Worm (Caenorhabditis elegans) whole organism, L1 larva: ENCODE measurements around the gene T07D3.2.
A peak's percentile ranks its signal among the peaks of the same experiment; 100 is the strongest.

Experiments used
- C16A3.4 ChIP-seq: fragments of 150-350 bp; optimal IDR thresholded peaks from 2 replicates; lab custom pipeline; 2014; ENCODE audit warnings: missing biosample characterization, missing genetic modification characterization
- aly-2 ChIP-seq: fragments of 150-350 bp; optimal IDR thresholded peaks from 2 replicates; lab custom pipeline; 2014; ENCODE audit warnings: missing biosample characterization, missing genetic modification characterization
- ceh-88 ChIP-seq: fragments of 200-800 bp; sonication (Bioruptor generic); IDR thresholded peaks from 2 replicates; pipeline ENCODE4 v1.3.6; 2022; ENCODE audit warnings: missing genetic modification characterization, missing compliant biosample characterization
- ceh-90 ChIP-seq: sonication (generic microtip); optimal IDR thresholded peaks from 2 replicates; lab custom pipeline; 2016; ENCODE audit warnings: missing genetic modification characterization, missing compliant biosample characterization
- dsc-1 ChIP-seq: sonication (generic microtip); optimal IDR thresholded peaks from 2 replicates; lab custom pipeline; 2016; ENCODE audit warnings: mild to moderate bottlenecking, missing genetic modification characterization, missing compliant biosample characterization
- efl-1 ChIP-seq, 4 experiments: fragments of 150-350 bp; optimal IDR thresholded peaks in 3 of 4; peaks in 1 of 4; 1 replicate in 1 of 4; 2 replicates in 3 of 4; lab custom pipeline; 2014; ENCODE audit warnings: missing biosample characterization in 2 of 4, missing genetic modification characterization in 2 of 4, missing genetic modification reagents in 2 of 4
- egl-13 ChIP-seq: sonication (generic microtip); optimal IDR thresholded peaks from 2 replicates; lab custom pipeline; 2016; ENCODE audit warnings: missing genotype, missing genetic modification reagents, missing genetic modification characterization, missing compliant biosample characterization
- egl-27 ChIP-seq, 2 experiments: fragments of 150-350 bp in 1 of 2; sonication (generic microtip); optimal IDR thresholded peaks; 3 replicates each; lab custom pipeline; 2017 to 2018; ENCODE audit warnings: missing biosample characterization in 2 of 2, missing genetic modification characterization in 2 of 2, missing genetic modification reagents in 2 of 2
- elt-2 ChIP-seq: sonication (generic microtip); optimal IDR thresholded peaks from 2 replicates; lab custom pipeline; 2016; ENCODE audit warnings: missing genetic modification characterization, mild to moderate bottlenecking, inconsistent platforms, missing compliant biosample characterization, missing genetic modification reagents
- ets-5 ChIP-seq: fragments of 200-800 bp; sonication (Bioruptor generic); IDR thresholded peaks from 2 replicates; pipeline ENCODE4 v1.3.6; 2022; ENCODE audit warnings: missing genetic modification characterization, missing compliant biosample characterization
- fkh-4 ChIP-seq: sonication (generic microtip); optimal IDR thresholded peaks from 2 replicates; lab custom pipeline; 2016; ENCODE audit warnings: missing compliant biosample characterization, missing genetic modification characterization, borderline replicate concordance
- isw-1 ChIP-seq: fragments of 200-800 bp; sonication (Bioruptor generic); IDR thresholded peaks from 2 replicates; pipeline ENCODE4 v1.3.6; 2022; ENCODE audit warnings: missing genetic modification characterization, missing compliant biosample characterization
- jun-1 ChIP-seq: fragments of 150-350 bp; optimal IDR thresholded peaks from 2 replicates; lab custom pipeline; 2014; ENCODE audit warnings: missing biosample characterization, missing genetic modification reagents, missing genetic modification characterization
- lin-14 ChIP-seq: fragments of 200-800 bp; sonication (Bioruptor generic); optimal IDR thresholded peaks from 2 replicates; lab custom pipeline; 2018; ENCODE audit warnings: mild to moderate bottlenecking, missing genetic modification characterization, moderate library complexity, missing compliant biosample characterization
- lin-35 ChIP-seq, 2 experiments: fragments of 150-350 bp; optimal IDR thresholded peaks; 2 replicates each; lab custom pipeline; 2014; ENCODE audit warnings: missing biosample characterization in 2 of 2, missing genetic modification characterization in 2 of 2, missing genetic modification reagents in 2 of 2
- lin-39 ChIP-seq: fragments of 150-350 bp; optimal IDR thresholded peaks from 2 replicates; lab custom pipeline; 2014; ENCODE audit warnings: missing biosample characterization, missing genetic modification reagents, missing genetic modification characterization
- lir-3 ChIP-seq: sonication (generic microtip); optimal IDR thresholded peaks from 2 replicates; lab custom pipeline; 2016; ENCODE audit warnings: mild to moderate bottlenecking, missing genetic modification characterization, moderate library complexity, missing compliant biosample characterization; ENCODE audit not compliant: poor library complexity
- mab-9 ChIP-seq: fragments of 200-800 bp; sonication (Bioruptor generic); IDR thresholded peaks from 2 replicates; pipeline ENCODE4 v1.3.6; 2022; ENCODE audit warnings: missing genetic modification reagents, missing genetic modification characterization, missing compliant biosample characterization
- nhr-11 ChIP-seq: fragments of 150-350 bp; optimal IDR thresholded peaks from 2 replicates; lab custom pipeline; 2014; ENCODE audit warnings: missing biosample characterization, missing genetic modification characterization
- nhr-20 ChIP-seq: sonication (generic microtip); optimal IDR thresholded peaks from 2 replicates; lab custom pipeline; 2016; ENCODE audit warnings: mild to moderate bottlenecking, missing genetic modification characterization, missing compliant biosample characterization
- nhr-90 ChIP-seq: sonication (generic microtip); optimal IDR thresholded peaks from 2 replicates; lab custom pipeline; 2016; ENCODE audit warnings: mild to moderate bottlenecking, missing genetic modification characterization, missing compliant biosample characterization; ENCODE audit not compliant: poor library complexity
- pax-3 ChIP-seq: fragments of 200-800 bp; sonication (Bioruptor generic); optimal IDR thresholded peaks from 2 replicates; lab custom pipeline; 2018; ENCODE audit warnings: mild to moderate bottlenecking, missing genetic modification characterization, moderate library complexity, missing compliant biosample characterization
- pqm-1 ChIP-seq: sonication (generic microtip); optimal IDR thresholded peaks from 3 replicates; lab custom pipeline; 2017; ENCODE audit warnings: missing biosample characterization, missing genetic modification characterization
- rnt-1 ChIP-seq: sonication (generic microtip); optimal IDR thresholded peaks from 2 replicates; lab custom pipeline; 2016; ENCODE audit warnings: mild to moderate bottlenecking, missing genetic modification characterization, moderate library complexity, missing compliant biosample characterization
- sptf-1 ChIP-seq: fragments of 150-350 bp; optimal IDR thresholded peaks from 2 replicates; lab custom pipeline; 2014; ENCODE audit warnings: missing biosample characterization, missing genetic modification characterization
- tbx-2 ChIP-seq: sonication (generic microtip); optimal IDR thresholded peaks from 2 replicates; lab custom pipeline; 2016; ENCODE audit warnings: missing genetic modification characterization, missing compliant biosample characterization
- tlp-1 ChIP-seq: fragments of 150-350 bp; optimal IDR thresholded peaks from 2 replicates; lab custom pipeline; 2014; ENCODE audit warnings: missing biosample characterization, missing genetic modification characterization
- unc-30 ChIP-seq: sonication (generic microtip); optimal IDR thresholded peaks from 2 replicates; lab custom pipeline; 2017; ENCODE audit warnings: missing biosample characterization, missing genetic modification characterization
- ztf-11 ChIP-seq, 2 experiments: sonication (generic microtip); optimal IDR thresholded peaks; 2 replicates each; lab custom pipeline; 2016 to 2017; ENCODE audit warnings: missing genetic modification characterization in 2 of 2, missing biosample characterization in 1 of 2, missing compliant biosample characterization in 1 of 2

The T07D3.2 gene

DNA sequence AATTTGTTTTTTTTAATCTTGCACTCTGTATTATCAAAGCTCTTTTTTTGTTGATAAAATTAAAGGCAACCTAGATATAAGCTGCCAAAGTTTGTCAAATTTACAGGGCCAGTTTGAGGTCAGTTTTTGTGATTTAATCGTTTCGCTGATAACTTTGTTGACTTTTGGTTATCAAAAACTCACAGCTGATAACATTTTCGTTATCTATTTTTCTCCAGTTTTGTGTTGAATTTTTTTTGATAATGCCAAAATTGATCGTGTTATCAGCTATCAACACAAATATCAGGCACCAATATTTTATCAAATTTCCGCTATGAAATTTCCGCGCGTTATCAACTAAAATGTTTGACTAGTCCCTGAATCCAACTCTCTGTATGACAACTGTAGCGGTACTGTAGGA, 13.5 kb downstream of the T07D3.2 start:
- TF ChIP-seq lin-39 (tag; lab: Kevin White, UChicago) = no peak
- no peak for TF ChIP-seq efl-1 (optimal IDR thresholded peaks at IDR 0.05; lab: Kevin White, UChicago)
- TF ChIP-seq efl-1 (GFP tag; optimal IDR thresholded peaks at IDR 0.05 in 1 of 2; lab: Kevin White, UChicago) = peak in 1 of 2 experiments; percentile 83
- TF ChIP-seq lin-35 (GFP tag; optimal IDR thresholded peaks at IDR 0.05; lab: Kevin White, UChicago) = peak in 1 of 2 experiments; percentile 48
- TF ChIP-seq ceh-88 (GFP tag; lab: Robert Waterston, UW) = no peak
- TF ChIP-seq elt-2 = peak; percentile 100
- peak; percentile 100 for TF ChIP-seq pqm-1 (tag; lab: Kevin White, UChicago)
- peak; percentile 91 for TF ChIP-seq tlp-1 (tag; lab: Kevin White, UChicago)
- peak; percentile 27 for TF ChIP-seq lin-14 (GFP tag; lab: Kevin White, UChicago)
- peak; percentile 73 for TF ChIP-seq pax-3 (tag; lab: Kevin White, UChicago)
- TF ChIP-seq nhr-11 (tag; lab: Kevin White, UChicago) = no peak
- TF ChIP-seq isw-1 (GFP tag; lab: Robert Waterston, UW) = no peak
- peak; percentile 31 for TF ChIP-seq nhr-90 (tag; lab: Kevin White, UChicago)
- TF ChIP-seq jun-1 (tag; lab: Kevin White, UChicago) = peak; percentile 93
- peak; percentile 42 for TF ChIP-seq nhr-20

DNA sequence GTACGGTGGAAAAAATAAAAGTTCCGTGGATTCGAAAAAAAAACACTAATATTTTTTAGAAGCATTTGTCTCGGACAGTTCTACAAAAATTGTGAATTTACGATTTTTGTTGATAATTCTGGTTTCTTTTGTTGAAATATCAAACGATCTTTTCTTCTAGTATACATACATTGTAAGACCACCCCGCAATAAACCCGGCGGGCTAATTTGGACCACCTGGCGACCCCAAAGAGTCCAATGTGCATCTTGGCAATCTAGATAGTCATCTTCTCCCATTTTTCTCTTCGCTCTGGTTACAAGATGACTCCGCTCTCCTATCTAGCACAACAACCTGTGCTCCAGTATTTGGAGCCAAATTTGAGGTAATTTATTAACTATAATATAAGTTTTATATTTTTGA, 14.0 kb downstream of the T07D3.2 start, which contains the start of gene fbxc-29:
fbxc-29 (plus strand) TSS at position 301 of the 400 bp plus-strand sequence.
- no peak for TF ChIP-seq aly-2 (tag; lab: Kevin White, UChicago)
- TF ChIP-seq dsc-1 (tag; lab: Kevin White, UChicago) = peak; percentile 17

DNA sequence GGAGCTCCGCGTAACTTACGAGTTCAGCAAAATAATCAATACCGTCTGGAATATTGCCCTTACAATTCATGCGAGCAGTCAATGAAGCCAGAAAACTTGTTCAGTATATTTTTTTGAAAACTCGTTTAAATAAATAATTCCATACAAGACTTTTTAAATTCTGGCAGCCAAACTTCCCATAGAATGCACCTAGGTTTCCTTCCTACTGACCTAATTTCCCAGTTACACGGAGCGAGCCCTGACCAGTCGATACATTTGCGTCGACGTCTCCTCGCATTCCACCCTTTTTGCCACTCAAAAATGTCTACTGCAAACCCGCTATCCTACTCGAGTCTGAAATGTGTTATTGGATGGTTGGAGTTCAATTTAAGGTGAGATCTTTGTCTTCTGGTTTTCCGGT, 15.6 kb downstream of the T07D3.2 start, which contains the start of gene fbxc-30:
fbxc-30 (plus strand) TSS at position 301 of the 400 bp plus-strand sequence.
- TF ChIP-seq ceh-90 (tag; lab: Kevin White, UChicago) (no peak), elt-2 (no peak), lir-3 (tag; lab: Kevin White, UChicago) (no peak)

DNA sequence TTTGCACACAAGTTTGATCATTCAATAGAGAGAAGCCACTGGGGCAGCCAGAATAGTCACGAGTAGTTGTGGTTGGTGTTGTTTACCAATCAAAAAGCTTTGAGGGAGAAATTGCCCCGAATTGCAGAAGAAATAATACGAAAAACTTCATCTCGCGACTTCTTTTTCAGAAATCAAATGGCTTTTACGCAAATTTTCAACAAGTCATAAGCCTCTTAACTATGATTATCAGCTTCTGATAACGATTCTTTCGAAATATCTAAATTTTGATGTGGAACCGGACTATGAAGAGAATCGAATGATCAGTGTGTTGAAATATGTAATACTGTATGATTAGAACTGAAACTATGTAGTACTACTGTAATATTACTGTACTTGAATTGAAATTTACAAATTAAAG, 18.6 kb downstream of the T07D3.2 start:
- no peak for TF ChIP-seq efl-1 (optimal IDR thresholded peaks at IDR 0.05; lab: Kevin White, UChicago)
- TF ChIP-seq efl-1 (GFP tag; optimal IDR thresholded peaks at IDR 0.05 in 1 of 2; lab: Kevin White, UChicago) = peak in 1 of 2 experiments; percentile 52
- TF ChIP-seq sptf-1 (tag; lab: Kevin White, UChicago) = no peak
- TF ChIP-seq elt-2 = peak; percentile 64

DNA sequence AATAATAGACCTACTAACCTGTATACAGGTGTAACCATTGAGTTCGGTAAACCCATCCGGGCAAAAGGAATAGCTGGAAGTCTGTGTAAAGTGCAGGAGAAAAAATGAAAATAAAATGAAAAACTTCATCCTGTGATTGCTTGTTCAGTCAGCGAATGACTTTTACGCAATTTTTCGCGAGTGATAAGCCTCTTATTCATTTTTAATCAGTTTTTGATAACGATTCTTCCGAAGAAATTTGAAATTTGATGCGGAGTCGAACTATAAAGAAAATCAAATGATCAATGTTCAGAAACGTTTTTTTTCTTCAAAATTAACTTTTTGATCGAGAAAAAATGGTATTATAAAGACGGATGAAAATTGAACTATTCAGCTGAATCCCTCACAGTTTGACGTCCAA, 21.0 kb downstream of the T07D3.2 start:
- TF ChIP-seq ceh-90 (tag; lab: Kevin White, UChicago) (no peak), elt-2 (peak; percentile 94), egl-13 (tag; lab: Kevin White, UChicago) (no peak), unc-30 (tag; lab: Kevin White, UChicago) (no peak), aly-2 (tag; lab: Kevin White, UChicago) (no peak), tbx-2 (tag; lab: Kevin White, UChicago) (no peak), pqm-1 (tag; lab: Kevin White, UChicago) (no peak), jun-1 (tag; lab: Kevin White, UChicago) (peak; percentile 13), C16A3.4 (tag; lab: Kevin White, UChicago) (no peak), nhr-20 (no peak), fkh-4 (no peak), rnt-1 (tag; lab: Kevin White, UChicago) (no peak), ets-5 (GFP tag; lab: Robert Waterston, UW) (no peak), ztf-11 (tag; optimal IDR thresholded peaks at IDR 0.05; lab: Kevin White, UChicago) (no peak)

DNA sequence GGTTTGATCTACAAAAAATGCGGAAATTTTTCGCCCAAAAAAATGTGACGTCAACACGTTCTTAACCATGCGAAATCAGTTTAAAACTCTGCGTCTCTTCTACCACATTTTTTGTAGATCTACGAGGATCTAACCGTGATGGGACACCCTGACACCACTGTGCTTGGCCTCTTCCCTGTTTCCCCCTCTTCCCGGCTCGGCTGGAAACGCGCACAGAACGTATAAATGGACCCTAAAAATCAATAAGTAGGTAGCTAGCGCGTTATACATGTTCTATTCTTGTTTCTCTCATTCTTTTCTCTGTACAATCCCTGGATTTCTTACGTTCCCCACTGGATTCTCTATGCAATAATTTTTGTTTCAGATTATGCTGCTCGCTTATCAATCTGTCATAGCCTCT, 21.8 kb downstream of the T07D3.2 start, which contains the start of gene fbxc-28:
fbxc-28 (plus strand) TSS at position 301 of the 400 bp plus-strand sequence.
- TF ChIP-seq mab-9 (GFP tag; lab: Robert Waterston, UW) (no peak), jun-1 (tag; lab: Kevin White, UChicago) (no peak), lin-39 (tag; lab: Kevin White, UChicago) (no peak), nhr-20 (no peak), efl-1 (optimal IDR thresholded peaks at IDR 0.05; lab: Kevin White, UChicago) (no peak), efl-1 (GFP tag; optimal IDR thresholded peaks at IDR 0.05 in 1 of 2; lab: Kevin White, UChicago) (peak in 1 of 2 experiments; percentile 17), egl-27 (tag; optimal IDR thresholded peaks at IDR 0.05; lab: Kevin White, UChicago) (no peak), aly-2 (tag; lab: Kevin White, UChicago) (no peak)
